Fruit fly (Drosophila melanogaster): Measurements from ENCODE around the gene wam.

The wam gene

DNA sequence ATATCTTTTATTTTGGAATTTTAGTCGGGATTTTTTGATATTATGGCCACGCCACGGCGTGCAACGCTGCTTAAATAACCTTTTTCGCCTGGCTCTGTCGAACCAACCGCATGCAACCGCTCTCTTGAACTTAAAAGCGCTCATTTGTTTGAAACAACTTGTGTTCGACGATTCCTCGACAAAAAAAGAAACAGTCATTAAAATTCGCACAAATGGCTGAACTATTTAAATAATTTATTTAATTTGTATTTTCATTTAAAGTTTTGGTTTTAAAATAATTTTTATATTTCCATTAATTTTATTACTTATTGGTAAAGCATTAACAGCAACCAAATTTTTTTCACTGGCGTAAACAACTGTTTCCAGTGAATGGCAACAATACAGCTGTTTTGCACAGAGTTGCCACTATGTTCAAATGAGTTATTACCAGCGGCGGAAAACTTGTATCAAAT is 7.0 kb downstream of the wam start, which contains the start of the genes orb and Cdc16:
orb (minus strand) TSS at position 51 of the 452 bp plus-strand sequence.
Cdc16 (plus strand) TSS at position 396 of the 452 bp plus-strand sequence.
- peak; percentile 84 for TF ChIP-seq CG10669 (GFP tag; optimal IDR thresholded peaks at IDR 0.05)
- TF ChIP-seq fd85E (GFP tag; optimal IDR thresholded peaks at IDR 0.05), result no peak
- no peak for TF ChIP-seq dac (GFP tag; optimal IDR thresholded peaks at IDR 0.05)
- TF ChIP-seq CG16779 (tag; optimal IDR thresholded peaks at IDR 0.05), result peak; percentile 65
- TF ChIP-seq Gug (GFP tag; IDR thresholded peaks at IDR 0.05), result peak; percentile 85
- peak; percentile 73 for TF ChIP-seq topi (GFP tag; optimal IDR thresholded peaks at IDR 0.05)
- no peak for TF ChIP-seq Ets21C (GFP tag; optimal IDR thresholded peaks at IDR 0.05)
- TF ChIP-seq Hr39 (GFP tag; optimal IDR thresholded peaks at IDR 0.05), result peak; percentile 72
- TF ChIP-seq CG6792 (GFP tag; optimal IDR thresholded peaks at IDR 0.05), result peak; percentile 85
- peak; percentile 81 for TF ChIP-seq CG6276 (GFP tag; optimal IDR thresholded peaks at IDR 0.05)
- TF ChIP-seq net (GFP tag; optimal IDR thresholded peaks at IDR 0.05), result peak; percentile 77
- TF ChIP-seq CG1621 (tag; optimal IDR thresholded peaks at IDR 0.05), result peak; percentile 69
- TF ChIP-seq CG34406 (GFP tag; optimal IDR thresholded peaks at IDR 0.05), result peak; percentile 86
- peak; percentile 86 for TF ChIP-seq Hr4 (GFP tag; optimal IDR thresholded peaks at IDR 0.05)
- peak in 1 of 2 experiments; percentile 54 for TF ChIP-seq ss (GFP tag; optimal IDR thresholded peaks at IDR 0.05)
- peak; percentile 78 for TF ChIP-seq CG31627 (GFP tag; optimal IDR thresholded peaks at IDR 0.05)
- peak; percentile 72 for TF ChIP-seq spab (GFP tag; optimal IDR thresholded peaks at IDR 0.05)
- peak; percentile 90 for TF ChIP-seq CG3919 (GFP tag; optimal IDR thresholded peaks at IDR 0.05)
- TF ChIP-seq Smox (GFP tag; optimal IDR thresholded peaks at IDR 0.05), result peak; percentile 83
- peak; percentile 81 for TF ChIP-seq lz (GFP tag; optimal IDR thresholded peaks at IDR 0.05)
- peak; percentile 60 for TF ChIP-seq fd59A (GFP tag; optimal IDR thresholded peaks at IDR 0.05)
- TF ChIP-seq CG15336 (GFP tag; IDR thresholded peaks at IDR 0.05), result peak; percentile 91
- TF ChIP-seq salr (GFP tag; optimal IDR thresholded peaks at IDR 0.05), result peak; percentile 60 to 77
- no peak for TF ChIP-seq Met (GFP tag; optimal IDR thresholded peaks at IDR 0.05)
- no peak for TF ChIP-seq Hr38 (GFP tag; optimal IDR thresholded peaks at IDR 0.05)
- TF ChIP-seq CG4318 (GFP tag; optimal IDR thresholded peaks at IDR 0.05), result peak; percentile 74
- peak; percentile 89 for TF ChIP-seq CG10631 (GFP tag; optimal IDR thresholded peaks at IDR 0.05)
- peak; percentile 94 for TF ChIP-seq CG6163 (GFP tag; IDR thresholded peaks at IDR 0.05)
- TF ChIP-seq Eip93F (GFP tag; optimal IDR thresholded peaks at IDR 0.05), result peak; percentile 86
- peak; percentile 80 for TF ChIP-seq Sox102F (GFP tag; optimal IDR thresholded peaks at IDR 0.05)
- TF ChIP-seq achi (GFP tag; optimal IDR thresholded peaks at IDR 0.05), result peak; percentile 89
- peak; percentile 91 for TF ChIP-seq esn (GFP tag; optimal IDR thresholded peaks at IDR 0.05)
- peak; percentile 78 for TF ChIP-seq Eip75B (GFP tag; optimal IDR thresholded peaks at IDR 0.05)
- peak; percentile 69 for TF ChIP-seq Lpt (GFP tag; optimal IDR thresholded peaks at IDR 0.05)
- no peak for TF ChIP-seq pdm3 (GFP tag; optimal IDR thresholded peaks at IDR 0.05)
- TF ChIP-seq Ets96B (tag; optimal IDR thresholded peaks at IDR 0.05), result peak; percentile 93
- TF ChIP-seq vri (GFP tag; optimal IDR thresholded peaks at IDR 0.05), result peak; percentile 80
- peak; percentile 73 for TF ChIP-seq CG6808 (GFP tag; optimal IDR thresholded peaks at IDR 0.05)
- no peak for TF ChIP-seq Blimp-1 (GFP tag; optimal IDR thresholded peaks at IDR 0.05)
- TF ChIP-seq CG8119 (GFP tag; IDR thresholded peaks at IDR 0.05), result peak; percentile 90
- peak; percentile 85 for TF ChIP-seq CG8632 (GFP tag; optimal IDR thresholded peaks at IDR 0.05)
- TF ChIP-seq CG6854 (GFP tag; optimal IDR thresholded peaks at IDR 0.05), result no peak
- peak; percentile 96 for TF ChIP-seq Eip78C (GFP tag)
- TF ChIP-seq cyc (GFP tag; optimal IDR thresholded peaks at IDR 0.05), result peak; percentile 83
- peak; percentile 75 for TF ChIP-seq Sox15 (GFP tag; optimal IDR thresholded peaks at IDR 0.05)
- peak; percentile 68 for TF ChIP-seq CG11902 (GFP tag; optimal IDR thresholded peaks at IDR 0.05)
- TF ChIP-seq CG11294 (GFP tag; IDR thresholded peaks at IDR 0.05), result peak; percentile 80
- TF ChIP-seq CG8319 (GFP tag; optimal IDR thresholded peaks at IDR 0.05), result peak; percentile 68
- TF ChIP-seq dsx (GFP tag; optimal IDR thresholded peaks at IDR 0.05; ENCODE audit: poor library complexity, severe bottlenecking), result no peak
- no peak for TF ChIP-seq svp (GFP tag)
- TF ChIP-seq CG7368 (GFP tag; optimal IDR thresholded peaks at IDR 0.05), result peak; percentile 73
- TF ChIP-seq Sox14 (GFP tag; optimal IDR thresholded peaks at IDR 0.05), result no peak

All from whole organism, prepupa.